Fruit fly (Drosophila melanogaster): ENCODE results near the gene CG14694.

DNA sequence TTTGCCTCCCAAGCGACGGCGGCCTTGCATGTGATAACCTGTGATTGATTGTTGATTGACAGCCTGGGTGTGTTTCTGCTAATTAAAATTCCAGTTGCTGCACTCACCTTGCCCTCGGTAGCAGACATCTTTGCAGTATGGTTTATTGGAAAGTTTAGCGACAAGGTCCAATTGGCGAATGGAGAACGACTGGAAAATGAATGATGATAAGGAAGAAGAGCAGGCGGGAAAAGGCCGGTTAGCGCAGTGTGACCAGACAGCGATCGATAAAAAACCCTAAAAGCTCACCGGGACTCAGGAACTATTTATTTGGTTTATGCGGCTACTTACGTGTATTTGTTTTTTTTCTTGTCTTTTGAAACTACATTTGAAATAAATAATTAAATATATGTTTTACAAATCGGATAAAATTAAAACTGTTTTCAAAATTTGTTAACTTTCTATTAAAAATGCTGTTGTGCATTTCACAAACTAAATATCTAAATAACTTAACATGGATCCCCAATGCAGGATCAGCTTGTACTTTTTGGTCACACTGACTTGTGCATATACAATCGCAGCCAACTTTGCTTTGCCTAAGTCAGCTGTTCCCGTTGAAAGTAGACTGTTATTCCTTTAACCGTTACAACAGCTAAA lies 12.7 kb upstream of the CG14694 start, which contains the start of gene Fdh:
- TF ChIP-seq CG8301 (tag; optimal IDR thresholded peaks at IDR 0.05) (peak; percentile 46), CG9948 (tag; optimal IDR thresholded peaks at IDR 0.05) (peak; percentile 31), Ets98B (GFP tag; IDR thresholded peaks at IDR 0.05) (peak; percentile 31; the same call in 1 of the 2 replicates), CG15710 (tag; optimal IDR thresholded peaks at IDR 0.05) (peak; percentile 64), Snoo (tag; optimal IDR thresholded peaks at IDR 0.05) (peak; percentile 46), CG13204 (GFP tag; optimal IDR thresholded peaks at IDR 0.05) (no peak), CG8159 (tag; optimal IDR thresholded peaks at IDR 0.05) (peak; percentile 64)

Measured in whole organism, pupa.